Fruit fly (Drosophila melanogaster) whole organism, adult: ENCODE results near the gene CG7275.

ENCODE experiments used
- CG11617 ChIP-seq: fragments of 200-800 bp; sonication (Bioruptor generic); optimal IDR thresholded peaks from 2 replicates; lab custom pipeline; 2017; ENCODE audit warnings: mild to moderate bottlenecking, missing biosample characterization, missing genetic modification reagents, missing genetic modification characterization
- CG12768 ChIP-seq: fragments of 200-800 bp; sonication (Bioruptor generic); optimal IDR thresholded peaks from 2 replicates; lab custom pipeline; 2017; ENCODE audit warnings: missing biosample characterization, missing genetic modification characterization, mild to moderate bottlenecking, moderate library complexity, missing genetic modification reagents
- CG14711 ChIP-seq: fragments of 200-800 bp; sonication (Bioruptor generic); optimal IDR thresholded peaks from 2 replicates; lab custom pipeline; 2018; ENCODE audit warnings: missing biosample characterization, mild to moderate bottlenecking, missing genetic modification characterization, moderate library complexity
- CG1620 ChIP-seq: fragments of 200-800 bp; sonication (Bioruptor generic); optimal IDR thresholded peaks from 2 replicates; lab custom pipeline; 2016; ENCODE audit warnings: missing biosample characterization, missing genetic modification characterization
- CG33017 ChIP-seq: fragments of 200-800 bp; sonication (Bioruptor generic); optimal IDR thresholded peaks from 2 replicates; lab custom pipeline; 2018; ENCODE audit warnings: missing biosample characterization, mild to moderate bottlenecking, missing genetic modification characterization, moderate library complexity
- CG5204 ChIP-seq: fragments of 200-800 bp; sonication (Bioruptor generic); optimal IDR thresholded peaks from 2 replicates; lab custom pipeline; 2016; ENCODE audit warnings: missing biosample characterization, missing genetic modification characterization
- CG7045 ChIP-seq: fragments of 200-800 bp; sonication (Bioruptor generic); optimal IDR thresholded peaks from 2 replicates; lab custom pipeline; 2017; ENCODE audit warnings: missing biosample characterization, mild to moderate bottlenecking, missing genetic modification characterization
- CG7101 ChIP-seq: fragments of 200-800 bp; sonication (Bioruptor generic); optimal IDR thresholded peaks from 2 replicates; lab custom pipeline; 2018; ENCODE audit warnings: missing biosample characterization, mild to moderate bottlenecking, missing genetic modification characterization, moderate library complexity
- Clk ChIP-seq: fragments of 200-800 bp; sonication (Bioruptor generic); optimal IDR thresholded peaks from 2 replicates; lab custom pipeline; 2017; ENCODE audit warnings: missing biosample characterization, missing genetic modification characterization
- Crg-1 ChIP-seq: fragments of 200-800 bp; sonication (Bioruptor generic); optimal IDR thresholded peaks from 2 replicates; lab custom pipeline; 2016; ENCODE audit warnings: missing biosample characterization, missing genetic modification characterization
- Hr96 ChIP-seq: fragments of 200-800 bp; sonication (Bioruptor generic); optimal IDR thresholded peaks from 2 replicates; lab custom pipeline; 2016; ENCODE audit warnings: missing biosample characterization, missing genetic modification characterization
- Mnt ChIP-seq: fragments of 200-800 bp; sonication (Bioruptor generic); optimal IDR thresholded peaks from 2 replicates; lab custom pipeline; 2016; ENCODE audit warnings: missing biosample characterization, mild to moderate bottlenecking, missing genetic modification characterization
- bab1 ChIP-seq: fragments of 200-800 bp; sonication (Bioruptor generic); optimal IDR thresholded peaks from 3 replicates; lab custom pipeline; 2019; ENCODE audit warnings: missing biosample characterization, mild to moderate bottlenecking, missing genetic modification characterization, moderate library complexity
- cic ChIP-seq: fragments of 200-800 bp; sonication (Bioruptor generic); optimal IDR thresholded peaks from 2 replicates; lab custom pipeline; 2017; ENCODE audit warnings: missing biosample characterization, mild to moderate bottlenecking, missing genetic modification characterization, moderate library complexity
- cnc ChIP-seq, 2 experiments: fragments of >200 bp; optimal IDR thresholded peaks; 2 replicates each; lab custom pipeline; 2017
- kay ChIP-seq: fragments of 200-800 bp; sonication (Bioruptor generic); peaks from one replicate; lab custom pipeline; 2016; ENCODE audit warnings: missing biosample characterization, missing genetic modification characterization, borderline replicate concordance
- ovo ChIP-seq: fragments of 200-800 bp; sonication (Bioruptor generic); optimal IDR thresholded peaks from 2 replicates; lab custom pipeline; 2016; ENCODE audit warnings: missing biosample characterization, missing genetic modification characterization
- pad ChIP-seq: fragments of 200-800 bp; sonication (Bioruptor generic); optimal IDR thresholded peaks from 3 replicates; lab custom pipeline; 2017; ENCODE audit warnings: missing biosample characterization, missing genetic modification characterization, mild to moderate bottlenecking, moderate library complexity, missing genetic modification reagents
- tj ChIP-seq: fragments of 200-800 bp; sonication (Bioruptor generic); optimal IDR thresholded peaks from 3 replicates; lab custom pipeline; 2017; ENCODE audit warnings: missing biosample characterization, mild to moderate bottlenecking, missing genetic modification characterization, moderate library complexity
- toe ChIP-seq: fragments of 200-800 bp; sonication (Bioruptor generic); optimal IDR thresholded peaks from 2 replicates; lab custom pipeline; 2016; ENCODE audit warnings: missing biosample characterization, missing genetic modification characterization

Gene CG7275

DNA sequence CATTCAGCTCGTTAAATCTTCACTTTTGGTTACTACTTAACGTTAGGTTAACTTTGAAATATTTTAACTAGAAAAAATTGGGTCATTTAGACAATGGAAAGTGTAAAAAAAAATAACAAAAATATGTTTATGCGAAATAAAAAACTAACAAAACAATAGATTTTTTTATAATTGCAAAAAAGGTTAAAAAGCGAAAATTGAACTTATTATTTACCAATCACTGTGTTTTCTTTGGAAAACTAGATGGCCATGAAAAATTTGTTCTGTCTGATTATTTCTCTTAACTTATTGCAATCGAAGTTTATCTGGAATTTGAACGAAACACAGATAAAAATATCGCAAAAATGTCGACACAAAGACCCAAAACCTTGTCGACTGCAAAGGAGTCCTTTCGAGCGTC is 857 bp upstream of the CG7275 start, which contains the start of gene CG7276:
Gene CG7276, plus strand, starts transcription at position 301 of the 400 bp plus-strand sequence.
- no peak for TF ChIP-seq ovo (GFP tag; lab: Kevin White, UChicago)
- TF ChIP-seq Crg-1 (GFP tag; lab: Kevin White, UChicago), result no peak
- no peak for TF ChIP-seq CG5204 (GFP tag; lab: Kevin White, UChicago)
- no peak for TF ChIP-seq Hr96 (GFP tag; lab: Kevin White, UChicago)
- no peak for TF ChIP-seq bab1 (GFP tag; lab: Kevin White, UChicago)
- TF ChIP-seq tj (GFP tag; lab: Kevin White, UChicago), result no peak
- TF ChIP-seq CG33017, result no peak
- TF ChIP-seq CG7101 (tag; lab: Kevin White, UChicago), result no peak
- TF ChIP-seq cnc (optimal IDR thresholded peaks at IDR 0.05; lab: Kevin White, UChicago), result no peak
- no peak for TF ChIP-seq toe (GFP tag; lab: Kevin White, UChicago)
- no peak for TF ChIP-seq pad (GFP tag; lab: Kevin White, UChicago)
- no peak for TF ChIP-seq Clk (GFP tag; lab: Kevin White, UChicago)
- no peak for TF ChIP-seq CG12768 (GFP tag; lab: Kevin White, UChicago)
- TF ChIP-seq cic, result no peak
- no peak for TF ChIP-seq CG11617 (GFP tag; lab: Kevin White, UChicago)
- no peak for TF ChIP-seq Mnt
- no peak for TF ChIP-seq kay (GFP tag; lab: Kevin White, UChicago)
- no peak for TF ChIP-seq CG7045 (GFP tag; lab: Kevin White, UChicago)

DNA sequence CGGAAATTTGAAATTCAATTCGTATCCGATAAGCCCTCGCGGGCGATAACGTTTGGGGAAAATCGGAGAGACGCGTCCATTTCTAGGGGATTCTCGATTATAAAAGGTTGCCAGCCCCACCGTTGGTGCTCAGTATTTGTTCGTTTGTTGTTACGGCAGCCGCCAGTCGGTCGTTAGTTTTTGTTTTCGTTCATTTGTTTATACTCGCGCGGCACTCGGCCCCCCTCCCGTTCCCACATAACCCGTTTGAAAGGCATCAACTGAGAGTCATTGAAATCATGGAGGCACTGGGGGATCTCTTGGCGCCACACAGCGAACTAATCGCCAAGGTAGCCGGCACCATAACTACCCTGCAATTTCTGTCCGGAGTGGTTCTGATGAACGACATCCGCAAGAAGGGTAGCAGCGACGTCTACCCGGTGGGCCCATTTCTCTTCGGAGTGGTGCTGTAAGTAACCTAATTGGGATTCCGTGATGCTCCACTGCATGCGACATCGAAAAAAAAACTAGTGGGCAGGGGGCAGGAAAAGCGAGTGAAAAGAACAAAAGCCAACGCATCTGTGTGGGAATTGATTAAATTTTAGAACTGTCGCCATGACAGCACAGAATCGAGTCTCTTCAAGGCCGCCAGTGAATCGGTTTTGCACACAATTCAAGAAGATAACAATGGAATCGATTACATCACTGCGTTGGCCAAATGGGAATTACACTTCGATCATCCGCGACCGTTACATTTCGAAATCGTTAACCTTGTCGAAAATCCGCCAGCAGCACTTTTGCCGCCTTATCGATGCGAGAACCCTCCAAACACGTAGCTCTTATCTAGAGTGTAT is 2.3 kb downstream of the CG7275 start, which contains the start of gene CG7272:
Gene CG7272, plus strand, starts transcription at position 126 of the 833 bp plus-strand sequence.
- TF ChIP-seq CG7045 (GFP tag; lab: Kevin White, UChicago) (no peak), CG11617 (GFP tag; lab: Kevin White, UChicago) (peak; percentile 16), ovo (GFP tag; lab: Kevin White, UChicago) (no peak), cic (peak; percentile 82), Crg-1 (GFP tag; lab: Kevin White, UChicago) (peak; percentile 0), CG5204 (GFP tag; lab: Kevin White, UChicago) (no peak), CG12768 (GFP tag; lab: Kevin White, UChicago) (peak; percentile 43), CG1620 (GFP tag; lab: Kevin White, UChicago) (no peak), bab1 (GFP tag; lab: Kevin White, UChicago) (no peak), cnc (optimal IDR thresholded peaks at IDR 0.05; lab: Kevin White, UChicago) (peak in 1 of 2 experiments; percentile 63), toe (GFP tag; lab: Kevin White, UChicago) (no peak), Mnt (peak; percentile 74), Clk (GFP tag; lab: Kevin White, UChicago) (no peak), CG33017 (peak; percentile 21), CG14711 (tag; lab: Kevin White, UChicago) (no peak), CG7101 (tag; lab: Kevin White, UChicago) (peak; percentile 22)

DNA sequence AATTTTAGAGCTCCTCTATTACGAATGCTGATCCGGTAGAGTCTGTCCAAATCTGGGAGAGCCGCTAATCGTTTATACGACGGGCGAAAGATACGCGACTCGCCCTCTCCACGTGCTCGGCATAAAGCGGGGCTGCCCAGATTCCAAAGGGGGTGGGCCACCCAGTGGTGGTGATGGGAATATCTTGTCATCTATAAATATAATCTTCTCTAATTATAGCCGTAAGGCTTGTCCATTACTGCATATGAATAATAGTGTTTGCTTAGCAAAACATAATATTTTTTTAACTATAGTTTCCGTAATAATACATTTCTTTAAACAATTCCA is 2.9 kb downstream of the CG7275 start:
- TF ChIP-seq CG7101 (tag; lab: Kevin White, UChicago) (no peak), CG5204 (GFP tag; lab: Kevin White, UChicago) (no peak), CG11617 (GFP tag; lab: Kevin White, UChicago) (no peak), toe (GFP tag; lab: Kevin White, UChicago) (no peak), Mnt (peak; percentile 60), kay (GFP tag; lab: Kevin White, UChicago) (no peak), tj (GFP tag; lab: Kevin White, UChicago) (no peak), bab1 (GFP tag; lab: Kevin White, UChicago) (no peak), cic (peak; percentile 9), cnc (optimal IDR thresholded peaks at IDR 0.05; lab: Kevin White, UChicago) (no peak), CG1620 (GFP tag; lab: Kevin White, UChicago) (no peak), CG12768 (GFP tag; lab: Kevin White, UChicago) (peak; percentile 27), ovo (GFP tag; lab: Kevin White, UChicago) (no peak), CG33017 (no peak), Hr96 (GFP tag; lab: Kevin White, UChicago) (no peak), Clk (GFP tag; lab: Kevin White, UChicago) (no peak)

DNA sequence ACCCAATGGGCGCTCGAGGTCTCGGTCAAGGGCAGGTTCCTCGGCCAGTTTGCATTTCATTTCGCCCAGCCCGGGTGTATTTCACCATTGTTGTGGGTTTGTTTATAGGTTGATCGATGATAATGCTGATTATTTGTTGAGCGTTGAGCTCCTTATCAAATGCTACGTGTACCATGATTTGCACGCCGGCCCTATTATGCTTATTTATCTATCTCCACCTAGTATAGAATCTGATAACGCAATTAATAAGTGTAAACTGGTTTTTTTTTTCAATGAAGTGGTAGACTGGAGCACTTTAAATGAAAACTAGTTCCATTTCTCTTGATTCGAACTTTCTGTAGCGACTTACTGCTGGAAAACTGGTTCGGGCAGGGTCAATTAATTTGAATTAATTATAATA is 3.5 kb downstream of the CG7275 start:
- no peak for TF ChIP-seq Mnt
- TF ChIP-seq cnc (optimal IDR thresholded peaks at IDR 0.05; lab: Kevin White, UChicago), result no peak
- no peak for TF ChIP-seq bab1 (GFP tag; lab: Kevin White, UChicago)
- no peak for TF ChIP-seq ovo (GFP tag; lab: Kevin White, UChicago)
- no peak for TF ChIP-seq tj (GFP tag; lab: Kevin White, UChicago)
- TF ChIP-seq cic, result peak; percentile 8
- no peak for TF ChIP-seq CG5204 (GFP tag; lab: Kevin White, UChicago)
- no peak for TF ChIP-seq pad (GFP tag; lab: Kevin White, UChicago)
- TF ChIP-seq CG33017, result no peak

DNA sequence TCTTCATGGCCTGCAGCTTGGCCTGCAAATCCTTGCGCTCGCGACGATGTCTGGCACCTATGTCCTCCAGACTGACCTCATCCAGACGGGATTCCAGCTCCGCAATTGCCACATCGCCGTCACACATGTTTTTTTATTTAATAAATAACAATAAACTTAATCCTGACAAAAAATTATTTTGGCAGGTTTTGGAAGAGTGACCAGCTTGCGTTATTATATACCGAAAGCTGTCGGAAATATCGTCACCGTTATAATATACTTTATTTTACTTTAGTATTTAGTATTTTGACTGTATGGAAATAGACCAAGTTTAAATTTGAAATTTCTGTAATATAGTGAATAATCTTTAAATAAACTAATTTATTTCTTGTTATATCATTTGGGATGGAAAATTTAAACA is 5.9 kb downstream of the CG7275 start, which contains the start of gene CG7857:
Gene CG7857, minus strand, starts transcription at position 208 of the 400 bp plus-strand sequence.
- TF ChIP-seq kay (GFP tag; lab: Kevin White, UChicago), result no peak
- no peak for TF ChIP-seq CG33017
- TF ChIP-seq CG7101 (tag; lab: Kevin White, UChicago), result no peak
- TF ChIP-seq CG14711 (tag; lab: Kevin White, UChicago), result no peak
- no peak for TF ChIP-seq cnc (optimal IDR thresholded peaks at IDR 0.05; lab: Kevin White, UChicago)
- TF ChIP-seq CG11617 (GFP tag; lab: Kevin White, UChicago), result no peak
- TF ChIP-seq CG7045 (GFP tag; lab: Kevin White, UChicago), result no peak
- no peak for TF ChIP-seq tj (GFP tag; lab: Kevin White, UChicago)
- TF ChIP-seq bab1 (GFP tag; lab: Kevin White, UChicago), result no peak
- TF ChIP-seq toe (GFP tag; lab: Kevin White, UChicago), result no peak
- no peak for TF ChIP-seq Clk (GFP tag; lab: Kevin White, UChicago)
- no peak for TF ChIP-seq ovo (GFP tag; lab: Kevin White, UChicago)
- TF ChIP-seq pad (GFP tag; lab: Kevin White, UChicago), result no peak
